Worm (Caenorhabditis elegans): ENCODE results near the gene col-152.

- TF ChIP-seq skn-1 (tag; optimal IDR thresholded peaks at IDR 0.05) (no peak), nhr-77 (tag; optimal IDR thresholded peaks at IDR 0.05) (no peak), elt-2 (tag; optimal IDR thresholded peaks at IDR 0.05) (no peak), nhr-23 (tag; optimal IDR thresholded peaks at IDR 0.05) (no peak), zag-1 (tag; optimal IDR thresholded peaks at IDR 0.05) (no peak), lin-39 (tag; optimal IDR thresholded peaks at IDR 0.05) (no peak), fkh-10 (GFP tag; optimal IDR thresholded peaks at IDR 0.05) (no peak), jun-1 (tag; optimal IDR thresholded peaks at IDR 0.05) (no peak), sea-2 (GFP tag; optimal IDR thresholded peaks at IDR 0.05) (no peak), aly-2 (tag; optimal IDR thresholded peaks at IDR 0.05) (no peak), tbx-2 (tag; optimal IDR thresholded peaks at IDR 0.05) (no peak), unc-39 (tag; optimal IDR thresholded peaks at IDR 0.05) (no peak), pha-4 (tag; optimal IDR thresholded peaks at IDR 0.05) (no peak), nhr-76 (tag; optimal IDR thresholded peaks at IDR 0.05) (no peak)
Measured at ce11 chrV:10540024-10540423, 20.7 kb upstream of the col-152 start, which contains the start of gene degt-1.
